Worm (Caenorhabditis elegans) whole organism, L4/young adult: ENCODE data around the gene sre-1.

ENCODE experiments used
- W03F9.2 ChIP-seq: fragments of 150-350 bp; optimal IDR thresholded peaks from 2 replicates; lab custom pipeline; 2014; ENCODE audit warnings: missing biosample characterization, missing genetic modification characterization
- dao-5 ChIP-seq: sonication (generic microtip); optimal IDR thresholded peaks from 2 replicates; lab custom pipeline; 2016; ENCODE audit warnings: missing genotype, missing genetic modification characterization, moderate library complexity, missing compliant biosample characterization
- him-1 ChIP-seq: sonication (generic microtip); optimal IDR thresholded peaks from 2 replicates; lab custom pipeline; 2016; ENCODE audit warnings: missing genotype, missing genetic modification reagents, missing genetic modification characterization, missing compliant biosample characterization

DNA sequence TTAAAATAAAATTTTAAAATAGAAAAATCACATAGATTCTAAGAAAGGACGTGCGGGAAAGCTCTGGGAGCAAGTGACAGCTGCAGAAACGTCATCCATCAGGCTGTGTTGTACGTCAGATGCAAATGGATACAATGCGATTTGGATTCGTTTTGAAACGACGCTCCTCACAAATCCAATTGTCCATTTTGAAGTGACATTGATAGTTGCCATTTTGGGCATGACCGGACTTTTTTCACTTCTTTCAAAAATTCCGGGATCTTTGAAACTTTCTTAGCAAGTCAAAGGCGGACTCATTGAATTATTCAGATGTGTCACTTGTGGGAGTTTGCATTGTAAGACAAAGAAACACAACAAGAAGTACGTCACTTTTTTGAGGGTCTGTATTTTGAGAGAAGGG lies 9.5 kb downstream of the sre-1 start:
- no peak for TF ChIP-seq W03F9.2
- no peak for TF ChIP-seq him-1
- no peak for TF ChIP-seq dao-5
